Fruit fly (Drosophila melanogaster): ENCODE measurements around the gene C3G.

Gene C3G

DNA sequence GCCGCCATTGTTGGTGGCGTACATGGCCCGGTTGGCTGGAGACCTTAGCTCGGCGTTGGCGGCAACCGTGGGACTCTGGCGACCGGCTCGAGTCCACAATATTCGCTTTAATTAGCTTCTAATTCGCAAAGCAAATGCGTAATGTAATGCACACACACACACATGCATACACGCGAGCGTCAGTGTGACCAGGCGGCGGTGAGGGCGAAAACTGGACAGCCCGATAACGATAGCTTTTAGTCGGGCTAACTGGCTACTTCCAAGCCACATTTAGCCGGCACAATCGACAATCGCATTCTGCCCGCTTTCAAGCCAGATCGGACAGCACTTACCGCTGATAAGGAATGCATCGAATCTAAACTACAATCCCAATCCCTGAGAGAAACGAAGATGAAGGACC is 17.3 kb upstream of the C3G start, which contains the start of the genes Nf-YC and xit (continued):
- TF ChIP-seq CG1529 (GFP tag; optimal IDR thresholded peaks at IDR 0.05) (no peak), CG7928 (GFP tag; optimal IDR thresholded peaks at IDR 0.05) (no peak), CG34224 (GFP tag; IDR thresholded peaks at IDR 0.05; ENCODE audit: partially characterized antibody) (peak; percentile 63; the same call in 2 of the 3 replicates), h (optimal IDR thresholded peaks at IDR 0.05) (no peak), CG8924 (tag; optimal IDR thresholded peaks at IDR 0.05) (peak; percentile 11), Ets65A (GFP tag) (no peak), otp (GFP tag; IDR thresholded peaks at IDR 0.05) (0 out of 3 replicates have a peak, but pooled peaks have one; percentile 4), pb (GFP tag; optimal IDR thresholded peaks at IDR 0.05) (no peak), Ptx1 (GFP tag; IDR thresholded peaks at IDR 0.05) (peak; percentile 32; the same call in 1 of the 2 replicates), usp (GFP tag; optimal IDR thresholded peaks at IDR 0.05) (no peak), Sox102F (GFP tag; optimal IDR thresholded peaks at IDR 0.05) (no peak), inv (GFP tag; IDR thresholded peaks at IDR 0.05; ENCODE audit: partially characterized antibody) (peak; percentile 45; the same call in 1 of the 2 replicates), Dll (GFP tag; IDR thresholded peaks at IDR 0.05; ENCODE audit: partially characterized antibody) (peak; percentile 32; the same call in 1 of the 4 replicates), CG1024 (GFP tag; IDR thresholded peaks at IDR 0.05) (0 out of 2 replicates have a peak, but pooled peaks have one; percentile 9), CG14965 (GFP tag; optimal IDR thresholded peaks at IDR 0.05; ENCODE audit: borderline replicate concordance) (no peak), CG32532 (GFP tag; IDR thresholded peaks at IDR 0.05) (no peak), p53 (GFP tag; optimal IDR thresholded peaks at IDR 0.05) (no peak), Jarid2 (GFP tag; optimal IDR thresholded peaks at IDR 0.05) (no peak), CG7839 (tag; optimal IDR thresholded peaks at IDR 0.05) (no peak), ci (GFP tag; IDR thresholded peaks at IDR 0.05) (0 out of 3 replicates have a peak, but pooled peaks have one; percentile 12), CkIIα-i1 (GFP tag; IDR thresholded peaks at IDR 0.05) (no peak), CG5180 (GFP tag; optimal IDR thresholded peaks at IDR 0.05) (no peak), fd96Cb (tag; optimal IDR thresholded peaks at IDR 0.05) (no peak), sc (optimal IDR thresholded peaks at IDR 0.05) (no peak), sc (GFP tag; optimal IDR thresholded peaks at IDR 0.05) (no peak), lab (GFP tag; optimal IDR thresholded peaks at IDR 0.05) (no peak), CG16813 (GFP tag; IDR thresholded peaks at IDR 0.05; ENCODE audit: partially characterized antibody) (peak; percentile 64), CG12236 (GFP tag; optimal IDR thresholded peaks at IDR 0.05) (no peak), Hr78 (GFP tag; optimal IDR thresholded peaks at IDR 0.05) (no peak), CG18011 (GFP tag; optimal IDR thresholded peaks at IDR 0.05) (no peak), ems (GFP tag; optimal IDR thresholded peaks at IDR 0.05) (no peak), Xbp1 (GFP tag; optimal IDR thresholded peaks at IDR 0.05) (no peak), D (optimal IDR thresholded peaks at IDR 0.05) (no peak), D (GFP tag; optimal IDR thresholded peaks at IDR 0.05) (no peak), tgo (GFP tag; IDR thresholded peaks at IDR 0.05) (no peak), sens-2 (GFP tag; IDR thresholded peaks at IDR 0.05) (no peak), TFAM (GFP tag; optimal IDR thresholded peaks at IDR 0.05) (no peak), croc (GFP tag; conservative IDR thresholded peaks at IDR 0.05) (no peak), nerfin-1 (tag; optimal IDR thresholded peaks at IDR 0.05) (peak; percentile 30), Antp (GFP tag; optimal IDR thresholded peaks at IDR 0.05) (peak; percentile 11), Drgx (GFP tag; IDR thresholded peaks at IDR 0.05) (no peak), CG12769 (tag; optimal IDR thresholded peaks at IDR 0.05) (no peak), CG32767 (GFP tag; IDR thresholded peaks at IDR 0.05) (no peak), dysf (GFP tag; IDR thresholded peaks at IDR 0.05) (no peak), slbo (GFP tag; IDR thresholded peaks at IDR 0.05) (no peak), CG8944 (GFP tag; optimal IDR thresholded peaks at IDR 0.05) (no peak), Nf-YA (GFP tag; IDR thresholded peaks at IDR 0.05) (no peak), eve (GFP tag; optimal IDR thresholded peaks at IDR 0.05) (no peak), CG30403 (GFP tag; optimal IDR thresholded peaks at IDR 0.05) (peak; percentile 4), HHEX (GFP tag; optimal IDR thresholded peaks at IDR 0.05) (no peak), CG17829 (tag; optimal IDR thresholded peaks at IDR 0.05) (peak; percentile 26), Doc3 (GFP tag; IDR thresholded peaks at IDR 0.05; ENCODE audit: partially characterized antibody) (peak; percentile 35; the same call in 1 of the 3 replicates)

Measured in whole organism, embryonic.